Worm (Caenorhabditis elegans) whole organism, young adult: ENCODE data around the gene F41B4.1.

Source experiments
- F33H1.4 ChIP-seq: fragments of 200-800 bp; sonication (Bioruptor generic); IDR thresholded peaks from 2 replicates; pipeline ENCODE4 v1.3.6; 2022; ENCODE audit warnings: missing genetic modification reagents, missing genetic modification characterization, missing compliant biosample characterization
- F37B4.10 ChIP-seq: fragments of 200-800 bp; sonication (Bioruptor generic); IDR thresholded peaks from 2 replicates; pipeline ENCODE4 v1.3.6; 2022; ENCODE audit warnings: missing genetic modification characterization, missing compliant biosample characterization
- F55B11.4 ChIP-seq: sonication (generic microtip); optimal IDR thresholded peaks from 2 replicates; lab custom pipeline; 2016; ENCODE audit warnings: missing compliant biosample characterization, missing genetic modification characterization, borderline replicate concordance; ENCODE audit not compliant: insufficient read depth
- F57C9.4 ChIP-seq: sonication (generic microtip); optimal IDR thresholded peaks from 2 replicates; lab custom pipeline; 2017; ENCODE audit warnings: mild to moderate bottlenecking, missing genetic modification characterization, missing compliant biosample characterization
- T07F8.4 ChIP-seq: sonication (generic microtip); optimal IDR thresholded peaks from 2 replicates; lab custom pipeline; 2016; ENCODE audit warnings: mild to moderate bottlenecking, missing genetic modification characterization, moderate library complexity, missing compliant biosample characterization
- Y95B8A.8 ChIP-seq: fragments of 200-800 bp; sonication (Bioruptor generic); IDR thresholded peaks from 2 replicates; pipeline ENCODE4 v1.3.6; 2022; ENCODE audit warnings: missing genetic modification reagents, missing genetic modification characterization, missing compliant biosample characterization
- ama-1 ChIP-seq, 3 experiments: fragments of 150-350 bp in 1 of 3; sonication (generic microtip) in 2 of 3; optimal IDR thresholded peaks; 2 replicates each; lab custom pipeline; 2014 to 2018; ENCODE audit warnings: missing biosample characterization in 2 of 3, missing genetic modification characterization in 2 of 3, missing genetic modification reagents in 2 of 3
- aptf-2 ChIP-seq: fragments of 200-800 bp; sonication (Bioruptor generic); conservative IDR thresholded peaks from 2 replicates; pipeline ENCODE4 v1.3.6; 2022; ENCODE audit warnings: missing genetic modification reagents, missing genetic modification characterization, missing compliant biosample characterization
- bed-1 ChIP-seq: fragments of 200-800 bp; sonication (Bioruptor generic); IDR thresholded peaks from 2 replicates; pipeline ENCODE4 v1.3.6; 2022; ENCODE audit warnings: missing genetic modification reagents, missing genetic modification characterization, missing compliant biosample characterization
- bed-2 ChIP-seq: fragments of 200-800 bp; sonication (Bioruptor generic); IDR thresholded peaks from 2 replicates; pipeline ENCODE4 v1.3.6; 2022; ENCODE audit warnings: missing genetic modification reagents, missing genetic modification characterization, missing compliant biosample characterization
- ccch-3 ChIP-seq: fragments of 200-800 bp; sonication (Bioruptor generic); optimal IDR thresholded peaks from 2 replicates; lab custom pipeline; 2018; ENCODE audit warnings: mild to moderate bottlenecking, missing genetic modification characterization, missing compliant biosample characterization
- ceh-91 ChIP-seq: fragments of 200-800 bp; sonication (Bioruptor generic); IDR thresholded peaks from 2 replicates; pipeline ENCODE4 v1.3.6; 2022; ENCODE audit warnings: missing genetic modification reagents, missing genetic modification characterization, missing compliant biosample characterization
- chd-7 ChIP-seq: sonication (generic microtip); optimal IDR thresholded peaks from 2 replicates; lab custom pipeline; 2016; ENCODE audit warnings: mild to moderate bottlenecking, missing genetic modification characterization, moderate library complexity, missing compliant biosample characterization
- dpff-1 ChIP-seq: sonication (generic microtip); optimal IDR thresholded peaks from 2 replicates; lab custom pipeline; 2017; ENCODE audit warnings: mild to moderate bottlenecking, missing genetic modification characterization, missing compliant biosample characterization
- efl-1 ChIP-seq: fragments of 150-350 bp; optimal IDR thresholded peaks from 2 replicates; lab custom pipeline; 2014; ENCODE audit warnings: missing biosample characterization, missing genetic modification reagents, missing genetic modification characterization
- egl-18 ChIP-seq: fragments of 200-800 bp; sonication (Bioruptor generic); IDR thresholded peaks from 2 replicates; pipeline ENCODE4 v1.3.6; 2022; ENCODE audit warnings: missing genetic modification reagents, missing genetic modification characterization, missing compliant biosample characterization
- egl-44 ChIP-seq: fragments of 200-800 bp; sonication (Bioruptor generic); IDR thresholded peaks from 2 replicates; pipeline ENCODE4 v1.3.6; 2022; ENCODE audit warnings: missing genetic modification reagents, missing genetic modification characterization, missing compliant biosample characterization
- egrh-3 ChIP-seq: fragments of 200-800 bp; sonication (Bioruptor generic); IDR thresholded peaks from 2 replicates; pipeline ENCODE4 v1.3.6; 2022; ENCODE audit warnings: missing genetic modification reagents, missing genetic modification characterization, missing compliant biosample characterization
- gei-17 ChIP-seq: fragments of 200-800 bp; sonication (Bioruptor generic); optimal IDR thresholded peaks from 2 replicates; lab custom pipeline; 2018; ENCODE audit warnings: mild to moderate bottlenecking, missing genetic modification characterization, missing compliant biosample characterization
- hlh-26 ChIP-seq: fragments of 200-800 bp; sonication (Bioruptor generic); conservative IDR thresholded peaks from 2 replicates; pipeline ENCODE4 v1.3.6; 2022; ENCODE audit warnings: missing genetic modification reagents, missing genetic modification characterization, missing compliant biosample characterization
- hrde-1 ChIP-seq: sonication (generic microtip); optimal IDR thresholded peaks from 2 replicates; lab custom pipeline; 2016; ENCODE audit warnings: missing genetic modification characterization, mild to moderate bottlenecking, missing compliant biosample characterization, moderate library complexity, missing genotype, missing genetic modification reagents, borderline replicate concordance
- lag-1 ChIP-seq: fragments of 200-800 bp; sonication (Bioruptor generic); IDR thresholded peaks from 2 replicates; pipeline ENCODE4 v1.3.6; 2022; ENCODE audit warnings: missing genetic modification reagents, missing genetic modification characterization, missing compliant biosample characterization
- let-526 ChIP-seq: fragments of 200-800 bp; sonication (Bioruptor generic); IDR thresholded peaks from 2 replicates; pipeline ENCODE4 v1.3.6; 2022; ENCODE audit warnings: missing genetic modification reagents, missing genetic modification characterization, missing compliant biosample characterization
- lin-40 ChIP-seq: sonication (generic microtip); optimal IDR thresholded peaks from 2 replicates; lab custom pipeline; 2016; ENCODE audit warnings: missing genetic modification characterization, mild to moderate bottlenecking, missing compliant biosample characterization, missing genotype, missing genetic modification reagents
- lir-1 ChIP-seq: fragments of 200-800 bp; sonication (Bioruptor generic); conservative IDR thresholded peaks from 2 replicates; pipeline ENCODE4 v1.3.6; 2022; ENCODE audit warnings: missing genetic modification reagents, missing genetic modification characterization, missing compliant biosample characterization
- lsy-27 ChIP-seq: sonication (generic microtip); optimal IDR thresholded peaks from 2 replicates; lab custom pipeline; 2017; ENCODE audit warnings: missing genetic modification characterization, mild to moderate bottlenecking, missing compliant biosample characterization, antibody characterized with exemption, missing genotype, borderline replicate concordance; ENCODE audit not compliant: insufficient read depth
- madf-10 ChIP-seq: sonication (generic microtip); optimal IDR thresholded peaks from 2 replicates; lab custom pipeline; 2016; ENCODE audit warnings: mild to moderate bottlenecking, missing genetic modification characterization, missing compliant biosample characterization
- mcd-1 ChIP-seq: fragments of 200-800 bp; sonication (Bioruptor generic); IDR thresholded peaks from 2 replicates; pipeline ENCODE4 v1.3.6; 2022; ENCODE audit warnings: missing genetic modification reagents, missing genetic modification characterization, missing compliant biosample characterization
- mes-4 ChIP-seq: sonication (generic microtip); optimal IDR thresholded peaks from 2 replicates; lab custom pipeline; 2016; ENCODE audit warnings: missing genotype, missing genetic modification characterization, missing compliant biosample characterization
- nfyb-1 ChIP-seq: fragments of 200-800 bp; sonication (Bioruptor generic); IDR thresholded peaks from 2 replicates; pipeline ENCODE4 v1.3.6; 2022; ENCODE audit warnings: missing genetic modification reagents, missing genetic modification characterization, missing compliant biosample characterization
- nhr-90 ChIP-seq: sonication (generic microtip); optimal IDR thresholded peaks from 2 replicates; lab custom pipeline; 2016; ENCODE audit warnings: missing genotype, mild to moderate bottlenecking, missing genetic modification characterization, missing compliant biosample characterization
- pbrm-1 ChIP-seq: fragments of 200-800 bp; sonication (Bioruptor generic); IDR thresholded peaks from 2 replicates; pipeline ENCODE4 v1.3.6; 2022; ENCODE audit warnings: missing genetic modification reagents, missing genetic modification characterization, missing compliant biosample characterization
- snpc-3.4 ChIP-seq: sonication (generic microtip); optimal IDR thresholded peaks from 2 replicates; lab custom pipeline; 2017; ENCODE audit warnings: missing genetic modification characterization, mild to moderate bottlenecking, missing compliant biosample characterization, antibody characterized with exemption, moderate library complexity, missing genotype, missing genetic modification reagents
- unc-130 ChIP-seq: sonication (generic microtip); optimal IDR thresholded peaks from 2 replicates; lab custom pipeline; 2016; ENCODE audit warnings: missing genetic modification reagents, missing genetic modification characterization, missing compliant biosample characterization
- unc-62 ChIP-seq: fragments of 150-350 bp; optimal IDR thresholded peaks from 2 replicates; lab custom pipeline; 2014; ENCODE audit warnings: missing biosample characterization, missing genetic modification reagents, missing genetic modification characterization
- xnd-1 ChIP-seq: sonication (generic microtip); optimal IDR thresholded peaks from 2 replicates; lab custom pipeline; 2016; ENCODE audit warnings: missing genotype, missing genetic modification reagents, missing genetic modification characterization, missing compliant biosample characterization
- zim-3 ChIP-seq: sonication (generic microtip); optimal IDR thresholded peaks from 2 replicates; lab custom pipeline; 2017; ENCODE audit warnings: mild to moderate bottlenecking, missing genetic modification characterization, moderate library complexity, missing compliant biosample characterization
- ztf-26 ChIP-seq: sonication (generic microtip); optimal IDR thresholded peaks from 2 replicates; lab custom pipeline; 2017; ENCODE audit warnings: missing genetic modification characterization, missing compliant biosample characterization
- ztf-28 ChIP-seq: fragments of 200-800 bp; sonication (Bioruptor generic); IDR thresholded peaks from 2 replicates; pipeline ENCODE4 v1.3.6; 2022; ENCODE audit warnings: missing genetic modification reagents, missing genetic modification characterization, missing compliant biosample characterization
- ztf-3 ChIP-seq: fragments of 200-800 bp; sonication (Bioruptor generic); optimal IDR thresholded peaks from 2 replicates; lab custom pipeline; 2018; ENCODE audit warnings: mild to moderate bottlenecking, missing genetic modification characterization, missing compliant biosample characterization
- ztf-6 ChIP-seq: fragments of 200-800 bp; sonication (Bioruptor generic); IDR thresholded peaks from 2 replicates; pipeline ENCODE4 v1.3.6; 2022; ENCODE audit warnings: missing genetic modification reagents, missing genetic modification characterization, missing compliant biosample characterization

The F41B4.1 gene

DNA sequence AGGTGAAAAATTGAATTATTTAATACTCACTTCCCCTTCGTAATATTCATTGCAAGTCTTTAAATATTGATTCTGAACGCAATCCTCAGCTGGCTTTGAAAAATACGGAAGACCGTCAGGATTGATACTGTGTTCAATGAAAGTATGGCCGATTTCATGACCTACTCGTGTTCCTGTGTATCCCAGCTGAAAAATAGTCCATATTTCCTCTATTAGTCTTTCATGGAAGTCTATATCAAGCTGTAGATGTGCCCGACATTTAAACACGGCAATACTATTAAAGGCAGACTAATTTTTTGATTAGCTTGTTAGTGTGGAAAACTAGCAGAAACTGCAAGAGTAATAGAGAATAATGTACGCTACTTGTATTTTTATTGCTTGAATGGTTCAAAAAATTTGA, 35.9 kb upstream of the F41B4.1 start:
- no peak for TF ChIP-seq bed-1 (GFP tag; lab: Robert Waterston, UW)
- no peak for TF ChIP-seq unc-62 (GFP tag; lab: Kevin White, UChicago)
- TF ChIP-seq bed-2: no peak
- TF ChIP-seq chd-7 (tag; lab: Kevin White, UChicago): no peak
- TF ChIP-seq F33H1.4: no peak
- TF ChIP-seq lir-1 (GFP tag; lab: Robert Waterston, UW): no peak
- no peak for TF ChIP-seq xnd-1
- no peak for TF ChIP-seq unc-130 (GFP tag; lab: Kevin White, UChicago)
- no peak for TF ChIP-seq let-526 (GFP tag; lab: Robert Waterston, UW)
- TF ChIP-seq egrh-3 (GFP tag; lab: Robert Waterston, UW): no peak
- TF ChIP-seq nfyb-1 (GFP tag; lab: Robert Waterston, UW): no peak
- no peak for TF ChIP-seq ztf-6 (GFP tag; lab: Robert Waterston, UW)
- TF ChIP-seq madf-10: no peak
- TF ChIP-seq mcd-1 (GFP tag; lab: Robert Waterston, UW): no peak
- TF ChIP-seq, all 124 proteins: peak for 0

DNA sequence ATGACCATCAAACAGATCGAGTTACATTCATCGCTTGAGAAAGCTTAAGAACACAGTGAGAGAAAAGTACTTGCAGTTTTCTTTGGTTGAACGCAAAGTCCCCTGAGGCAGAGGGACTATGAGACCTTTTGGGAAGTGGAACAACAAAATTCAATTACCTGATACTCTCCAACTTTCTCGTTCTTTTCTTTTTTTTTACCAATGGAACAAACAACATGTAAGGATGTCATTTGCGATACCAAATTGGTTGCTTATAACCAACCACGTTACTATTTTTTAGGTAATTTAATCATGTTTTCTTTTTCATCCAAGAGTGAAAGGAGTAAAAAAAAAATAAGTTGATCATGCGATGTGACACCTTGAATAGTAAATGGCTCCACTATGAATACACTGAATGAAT, 31.1 kb upstream of the F41B4.1 start:
- no peak for TF ChIP-seq ztf-26 (tag; lab: Kevin White, UChicago)
- no peak for TF ChIP-seq F55B11.4 (tag; lab: Kevin White, UChicago)
- TF ChIP-seq nhr-90 (tag; lab: Kevin White, UChicago): no peak
- TF ChIP-seq F57C9.4: no peak
- no peak for TF ChIP-seq ccch-3 (GFP tag; lab: Kevin White, UChicago)
- no peak for TF ChIP-seq hlh-26 (GFP tag; lab: Robert Waterston, UW)
- TF ChIP-seq T07F8.4 (tag; lab: Kevin White, UChicago): no peak
- TF ChIP-seq chd-7 (tag; lab: Kevin White, UChicago): no peak
- TF ChIP-seq mes-4 (tag; lab: Kevin White, UChicago): no peak
- no peak for TF ChIP-seq dpff-1
- TF ChIP-seq unc-62 (GFP tag; lab: Kevin White, UChicago): no peak
- TF ChIP-seq zim-3: no peak
- no peak for TF ChIP-seq snpc-3.4 (tag; lab: Kevin White, UChicago)
- no peak for TF ChIP-seq F33H1.4
- no peak for TF ChIP-seq Y95B8A.8 (GFP tag; lab: Robert Waterston, UW)

DNA sequence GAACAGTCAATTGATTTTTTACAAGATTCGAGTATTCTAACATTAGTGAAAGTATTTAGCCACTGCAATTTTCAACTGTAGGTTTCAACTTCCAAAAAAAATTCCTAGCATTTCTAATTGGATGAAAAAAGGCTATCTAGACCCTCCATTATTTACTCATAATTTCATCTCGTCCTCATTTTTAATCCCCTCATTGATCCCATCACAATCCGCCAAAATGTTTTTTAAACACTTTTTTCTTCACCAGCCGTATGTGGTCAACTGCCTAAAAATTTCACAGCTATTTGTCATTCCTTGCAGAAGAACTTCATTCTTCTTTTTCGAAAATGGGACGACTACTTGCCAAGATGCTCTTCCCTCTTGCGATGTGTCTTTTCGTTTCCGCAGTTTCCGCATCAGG, 27.7 kb upstream of the F41B4.1 start, which contains the start of gene rig-3:
rig-3 (plus strand) TSS at position 301 of the 400 bp plus-strand sequence.
- TF ChIP-seq egl-44 (GFP tag; lab: Robert Waterston, UW) (no peak), ztf-28 (no peak), unc-62 (GFP tag; lab: Kevin White, UChicago) (no peak), lsy-27 (tag; lab: Kevin White, UChicago) (no peak), gei-17 (GFP tag; lab: Kevin White, UChicago) (no peak)

DNA sequence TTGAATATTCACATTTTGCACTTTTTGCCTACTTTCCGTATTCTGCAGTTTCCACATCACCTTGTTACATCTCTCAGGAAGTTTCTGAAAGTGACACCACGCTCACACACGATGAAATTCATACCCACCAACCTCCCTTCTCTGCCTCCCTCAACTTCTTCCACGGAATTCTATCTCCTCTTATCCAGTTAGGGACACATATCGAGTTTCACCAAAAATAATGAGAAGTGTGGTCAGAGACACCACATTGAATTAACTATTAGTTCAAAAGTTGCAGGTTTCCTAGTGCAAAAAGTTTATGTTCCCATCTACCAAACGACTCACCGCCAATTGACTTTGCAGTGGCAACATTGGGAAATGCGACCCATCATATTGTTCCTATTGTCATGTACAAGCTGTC, 24.8 kb upstream of the F41B4.1 start:
- TF ChIP-seq egl-44 (GFP tag; lab: Robert Waterston, UW) (no peak), snpc-3.4 (tag; lab: Kevin White, UChicago) (no peak), F37B4.10 (GFP tag; lab: Robert Waterston, UW) (no peak), ceh-91 (no peak), egl-18 (GFP tag; lab: Robert Waterston, UW) (no peak), ztf-3 (no peak), aptf-2 (GFP tag; lab: Robert Waterston, UW) (no peak), efl-1 (GFP tag; lab: Kevin White, UChicago) (no peak), gei-17 (GFP tag; lab: Kevin White, UChicago) (no peak), hlh-26 (GFP tag; lab: Robert Waterston, UW) (no peak), ama-1 (optimal IDR thresholded peaks at IDR 0.05; lab: Kevin White, UChicago) (no peak), ama-1 (GFP tag; optimal IDR thresholded peaks at IDR 0.05; lab: Kevin White, UChicago) (no peak), pbrm-1 (GFP tag; lab: Robert Waterston, UW) (no peak), ztf-26 (tag; lab: Kevin White, UChicago) (no peak), lin-40 (tag; lab: Kevin White, UChicago) (no peak), hrde-1 (tag; lab: Kevin White, UChicago) (no peak), lag-1 (GFP tag; lab: Robert Waterston, UW) (no peak)
